Fruit fly (Drosophila melanogaster): ENCODE data around the gene CG45067.
A peak's percentile ranks its signal among the peaks of the same experiment; 100 is the strongest.

The CG45067 gene

dm6 chr3L:3077568-3078107, 36.6 kb downstream of the CG45067 start (continued):
- peak; percentile 72 for TF ChIP-seq scrt (GFP tag; optimal IDR thresholded peaks at IDR 0.05)
- TF ChIP-seq cato (GFP tag; optimal IDR thresholded peaks at IDR 0.05; ENCODE audit: borderline replicate concordance), result no peak
- peak; percentile 31 for TF ChIP-seq slp2 (GFP tag; optimal IDR thresholded peaks at IDR 0.05)
- peak; percentile 34 for TF ChIP-seq p53 (GFP tag; optimal IDR thresholded peaks at IDR 0.05)
- peak; percentile 41; the same call in 1 of the 2 replicates for TF ChIP-seq stc (GFP tag; IDR thresholded peaks at IDR 0.05)
- peak; percentile 85 for TF ChIP-seq sd (tag; optimal IDR thresholded peaks at IDR 0.05)
- peak; percentile 16 for TF ChIP-seq dmrt99B (tag; optimal IDR thresholded peaks at IDR 0.05)
- TF ChIP-seq hth (optimal IDR thresholded peaks at IDR 0.05), result no peak
- TF ChIP-seq CG18262 (tag; optimal IDR thresholded peaks at IDR 0.05), result no peak
- TF ChIP-seq Dbx (GFP tag; IDR thresholded peaks at IDR 0.05), result peak; percentile 61; the same call in 1 of the 3 replicates
- peak; percentile 62; the same call in 1 of the 3 replicates for TF ChIP-seq otp (GFP tag; IDR thresholded peaks at IDR 0.05)
- TF ChIP-seq CG13123 (GFP tag; optimal IDR thresholded peaks at IDR 0.05), result peak; percentile 12
- TF ChIP-seq HmgD (GFP tag; optimal IDR thresholded peaks at IDR 0.05), result peak; percentile 5
- peak in 1 of 3 experiments; percentile 31 for TF ChIP-seq lola (GFP tag; optimal IDR thresholded peaks at IDR 0.05)
- peak; percentile 7 for TF ChIP-seq Mes4 (GFP tag; optimal IDR thresholded peaks at IDR 0.05)
- TF ChIP-seq PHDP (tag; optimal IDR thresholded peaks at IDR 0.05), result peak; percentile 29
- TF ChIP-seq CG12769 (tag; optimal IDR thresholded peaks at IDR 0.05), result peak; percentile 87
- no peak for TF ChIP-seq CG8765 (GFP tag; IDR thresholded peaks at IDR 0.05)
- peak; percentile 23 for TF ChIP-seq CG11723 (GFP tag; optimal IDR thresholded peaks at IDR 0.05)
- TF ChIP-seq luna (GFP tag; optimal IDR thresholded peaks at IDR 0.05), result no peak
- TF ChIP-seq gem (tag; optimal IDR thresholded peaks at IDR 0.05), result peak; percentile 7
- no peak for TF ChIP-seq CoRest (tag; optimal IDR thresholded peaks at IDR 0.05)
- peak; percentile 88 for TF ChIP-seq CG10543 (GFP tag; optimal IDR thresholded peaks at IDR 0.05)
- TF ChIP-seq chif (GFP tag; optimal IDR thresholded peaks at IDR 0.05), result no peak
- TF ChIP-seq CG2120 (GFP tag; optimal IDR thresholded peaks at IDR 0.05), result peak; percentile 59
- no peak for TF ChIP-seq CG15696 (tag; optimal IDR thresholded peaks at IDR 0.05)
- peak; percentile 13 for TF ChIP-seq unpg (GFP tag; optimal IDR thresholded peaks at IDR 0.05)
- peak; percentile 30 for TF ChIP-seq Nf-YC (tag; optimal IDR thresholded peaks at IDR 0.05)
- peak; percentile 56 for TF ChIP-seq CG15269 (tag; optimal IDR thresholded peaks at IDR 0.05)
- peak; percentile 84 for TF ChIP-seq mirr (GFP tag; optimal IDR thresholded peaks at IDR 0.05)
- peak; percentile 35 for TF ChIP-seq chn (GFP tag; optimal IDR thresholded peaks at IDR 0.05)
- TF ChIP-seq CG8281 (tag; optimal IDR thresholded peaks at IDR 0.05), result peak; percentile 79
- no peak for TF ChIP-seq Ets65A (GFP tag)
- no peak for TF ChIP-seq CG33213 (GFP tag; optimal IDR thresholded peaks at IDR 0.05)
- TF ChIP-seq CG8290 (GFP tag; optimal IDR thresholded peaks at IDR 0.05), result no peak
- TF ChIP-seq CG8290 (tag; optimal IDR thresholded peaks at IDR 0.05), result peak in 1 of 2 experiments; percentile 84
- TF ChIP-seq CG7786 (GFP tag; optimal IDR thresholded peaks at IDR 0.05), result peak; percentile 36
- no peak for TF ChIP-seq Ravus (GFP tag; IDR thresholded peaks at IDR 0.05)
- TF ChIP-seq dysf (GFP tag; IDR thresholded peaks at IDR 0.05), result peak; percentile 54; the same call in 1 of the 3 replicates
- TF ChIP-seq Asciz (GFP tag; optimal IDR thresholded peaks at IDR 0.05), result peak; percentile 48
- peak; percentile 60 to 87 for TF ChIP-seq Trl (optimal IDR thresholded peaks at IDR 0.05)
- peak; percentile 68 for TF ChIP-seq Trl (GFP tag; optimal IDR thresholded peaks at IDR 0.05)
- no peak for TF ChIP-seq CG9727 (GFP tag; optimal IDR thresholded peaks at IDR 0.05)
- TF ChIP-seq CG17912 (GFP tag; optimal IDR thresholded peaks at IDR 0.05), result peak; percentile 44
- peak; percentile 58; the same call in 1 of the 2 replicates for TF ChIP-seq sob (GFP tag; IDR thresholded peaks at IDR 0.05)
- TF ChIP-seq Dref (GFP tag; IDR thresholded peaks at IDR 0.05), result peak; percentile 23; the same call in 1 of the 2 replicates
- peak; percentile 14 for TF ChIP-seq CG5245 (GFP tag; optimal IDR thresholded peaks at IDR 0.05)
- TF ChIP-seq ci (GFP tag; IDR thresholded peaks at IDR 0.05), result peak; percentile 69
- TF ChIP-seq CG31388 (GFP tag; optimal IDR thresholded peaks at IDR 0.05), result no peak
- no peak for TF ChIP-seq CG1529 (GFP tag; optimal IDR thresholded peaks at IDR 0.05)

All from whole organism, embryonic.